Worm (Caenorhabditis elegans) whole organism, young adult: ENCODE results near the gene spp-9.

ENCODE experiments used
- B0019.2 ChIP-seq: fragments of 200-800 bp; sonication (Bioruptor generic); conservative IDR thresholded peaks from 2 replicates; pipeline ENCODE4 v1.3.6; 2022; ENCODE audit warnings: missing genetic modification reagents, missing genetic modification characterization, missing compliant biosample characterization
- efl-1 ChIP-seq: fragments of 150-350 bp; optimal IDR thresholded peaks from 2 replicates; lab custom pipeline; 2014; ENCODE audit warnings: missing biosample characterization, missing genetic modification reagents, missing genetic modification characterization
- egrh-3 ChIP-seq: fragments of 200-800 bp; sonication (Bioruptor generic); IDR thresholded peaks from 2 replicates; pipeline ENCODE4 v1.3.6; 2022; ENCODE audit warnings: missing genetic modification reagents, missing genetic modification characterization, missing compliant biosample characterization
- sdz-38 ChIP-seq: sonication (generic microtip); optimal IDR thresholded peaks from 2 replicates; lab custom pipeline; 2016; ENCODE audit warnings: missing genotype, missing genetic modification characterization, missing compliant biosample characterization
- tbx-9 ChIP-seq: sonication (generic microtip); optimal IDR thresholded peaks from 2 replicates; lab custom pipeline; 2016; ENCODE audit warnings: borderline replicate concordance, missing genetic modification characterization, inconsistent platforms, missing compliant biosample characterization
- tlf-1 ChIP-seq: fragments of 200-800 bp; sonication (Bioruptor generic); optimal IDR thresholded peaks from 2 replicates; lab custom pipeline; 2018; ENCODE audit warnings: mild to moderate bottlenecking, missing genetic modification characterization, missing compliant biosample characterization

ce11 chrX:11481825-11482093 lies 5.8 kb upstream of the spp-9 start:
- TF ChIP-seq efl-1 (GFP tag; lab: Kevin White, UChicago) (no peak), sdz-38 (tag; lab: Kevin White, UChicago) (no peak), tlf-1 (no peak), B0019.2 (no peak), tbx-9 (tag; lab: Kevin White, UChicago) (no peak), egrh-3 (GFP tag; lab: Robert Waterston, UW) (no peak)
